Worm (Caenorhabditis elegans): ENCODE data around the gene C25E10.5.
A peak's percentile ranks its signal among the peaks of the same experiment; 100 is the strongest.

C25E10.5 gene

ce11 chrV:8988104-8988503 lies 42.2 kb upstream of the C25E10.5 start, which contains the start of gene str-87:
Gene str-87, minus strand, starts transcription at chrV:8988204.
- TF ChIP-seq hlh-30 (tag; optimal IDR thresholded peaks at IDR 0.05; ENCODE audit: insufficient read depth) (no peak), dmd-9 (GFP tag; IDR thresholded peaks at IDR 0.05) (no peak), cey-2 (tag; optimal IDR thresholded peaks at IDR 0.05; ENCODE audit: borderline replicate concordance, insufficient read depth) (no peak), mxl-3 (GFP tag; optimal IDR thresholded peaks at IDR 0.05) (no peak), dpl-1 (GFP tag; optimal IDR thresholded peaks at IDR 0.05) (no peak)

DNA sequence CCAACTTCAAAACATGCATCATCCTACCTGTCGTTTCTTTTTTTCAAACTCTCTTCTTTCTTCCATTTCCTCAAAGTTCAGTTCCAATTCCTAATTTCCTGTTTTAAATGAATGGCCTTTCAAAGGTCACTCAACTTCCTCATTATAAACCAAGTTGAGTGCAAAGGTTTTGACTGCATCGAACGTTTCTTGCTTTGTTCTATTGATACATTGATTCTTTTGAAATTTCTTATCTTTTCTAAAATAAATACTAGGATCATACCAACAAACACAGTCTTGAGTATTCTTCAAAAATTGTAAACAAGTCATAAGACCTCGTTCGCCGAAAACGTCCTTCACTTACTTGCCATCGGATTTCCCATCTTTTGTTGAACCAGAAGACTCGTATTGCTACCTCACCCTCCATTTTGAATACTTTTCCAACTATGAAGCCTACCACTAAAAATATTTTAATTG lies 40.1 kb upstream of the C25E10.5 start, which contains the start of gene F59E11.7:
Gene F59E11.7 (plus strand): TSS at position 51 of the 456 bp plus-strand sequence.
- TF ChIP-seq ceh-20 (GFP tag; IDR thresholded peaks at IDR 0.05) (no peak), madf-9 (GFP tag; conservative IDR thresholded peaks at IDR 0.05) (no peak), nhr-102 (tag; optimal IDR thresholded peaks at IDR 0.05) (no peak), spr-1 (tag; optimal IDR thresholded peaks at IDR 0.05) (no peak), zfp-2 (tag; optimal IDR thresholded peaks at IDR 0.05) (no peak), aha-1 (tag) (no peak), snpc-1.2 (GFP tag; IDR thresholded peaks at IDR 0.05) (no peak), zfp-3 (GFP tag; conservative IDR thresholded peaks at IDR 0.05) (no peak)

ce11 chrV:8991679-8992078 lies 38.7 kb upstream of the C25E10.5 start, which contains the start of gene F59E11.6:
Gene F59E11.6, plus strand, starts transcription at chrV:8991789.
- no peak for TF ChIP-seq lim-7 (GFP tag; IDR thresholded peaks at IDR 0.05)
- no peak for TF ChIP-seq ctbp-1 (GFP tag; IDR thresholded peaks at IDR 0.05)
- TF ChIP-seq aha-1 (tag) = peak; percentile 89
- no peak for TF ChIP-seq cey-2 (tag; optimal IDR thresholded peaks at IDR 0.05; ENCODE audit: borderline replicate concordance, insufficient read depth)

ce11 chrV:8994272-8994671 lies 36.1 kb upstream of the C25E10.5 start:
- TF ChIP-seq unc-62 (GFP tag; optimal IDR thresholded peaks at IDR 0.05 in 1 of 2) = peak in 1 of 2 experiments; percentile 33
- TF ChIP-seq unc-62 (tag; optimal IDR thresholded peaks at IDR 0.05) = no peak
- no peak for TF ChIP-seq F26F4.8 (GFP tag; conservative IDR thresholded peaks at IDR 0.05)
- TF ChIP-seq nhr-28 (tag; optimal IDR thresholded peaks at IDR 0.05) = peak; percentile 39
- peak; percentile 36 for TF ChIP-seq aha-1 (tag)
- peak in 1 of 2 experiments; percentile 54 for TF ChIP-seq mdl-1 (tag; optimal IDR thresholded peaks at IDR 0.05)
- no peak for TF ChIP-seq zfp-2 (tag; optimal IDR thresholded peaks at IDR 0.05)
- no peak for TF ChIP-seq dmd-6 (GFP tag; IDR thresholded peaks at IDR 0.05)

- TF ChIP-seq mes-2 (tag; optimal IDR thresholded peaks at IDR 0.05; ENCODE audit: poor library complexity, severe bottlenecking) (no peak), ZK546.5 (tag; optimal IDR thresholded peaks at IDR 0.05) (no peak), Y5F2A.4 (GFP tag; optimal IDR thresholded peaks at IDR 0.05) (no peak), ama-1 (optimal IDR thresholded peaks at IDR 0.05) (no peak), hmg-1.1 (GFP tag; IDR thresholded peaks at IDR 0.05) (no peak), zag-1 (tag; optimal IDR thresholded peaks at IDR 0.05) (no peak)
These were observed 35.5 kb upstream of the C25E10.5 start, which contains the start of gene F59E11.5 for ce11 chrV:8994801-8995200. Gene F59E11.5, plus strand, starts transcription at chrV:8995101.

DNA sequence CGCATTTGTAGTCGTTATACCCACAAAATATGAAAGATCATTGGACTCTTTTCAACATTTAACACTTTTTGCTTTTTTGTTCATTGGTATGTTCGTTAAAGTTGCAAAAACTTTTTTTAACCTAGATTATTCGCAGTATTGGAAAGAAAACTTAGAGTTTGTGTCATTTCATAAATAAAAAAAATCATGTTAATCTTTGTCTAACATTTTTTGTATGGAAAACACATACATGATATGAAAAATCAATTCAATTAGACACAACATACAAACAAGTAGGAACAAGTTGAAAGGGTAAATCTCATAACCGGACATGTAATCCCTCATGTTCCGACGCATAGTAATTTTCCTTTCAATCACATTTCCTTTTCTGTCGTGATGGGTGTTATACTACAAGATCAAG lies 29.2 kb upstream of the C25E10.5 start, which contains the start of gene F59E11.2:
Gene F59E11.2 (plus strand): TSS at position 301 of the 400 bp plus-strand sequence.
- TF ChIP-seq ztf-7 (tag; optimal IDR thresholded peaks at IDR 0.05) = no peak
- TF ChIP-seq unc-130 (GFP tag; optimal IDR thresholded peaks at IDR 0.05) = no peak
- TF ChIP-seq ZK337.2 (GFP tag; IDR thresholded peaks at IDR 0.05) = no peak
- TF ChIP-seq zip-2 (tag; optimal IDR thresholded peaks at IDR 0.05) = no peak
- TF ChIP-seq nhr-11 (tag; optimal IDR thresholded peaks at IDR 0.05) = no peak
- no peak for TF ChIP-seq mes-2 (tag; optimal IDR thresholded peaks at IDR 0.05; ENCODE audit: poor library complexity, severe bottlenecking)
- TF ChIP-seq daf-19 (GFP tag; conservative IDR thresholded peaks at IDR 0.05) = no peak
- no peak for TF ChIP-seq T26A8.4 (GFP tag; IDR thresholded peaks at IDR 0.05)
- no peak for TF ChIP-seq lin-39 (tag; optimal IDR thresholded peaks at IDR 0.05)
- no peak for TF ChIP-seq mxl-3 (GFP tag; optimal IDR thresholded peaks at IDR 0.05)
- TF ChIP-seq lsy-2 (tag; optimal IDR thresholded peaks at IDR 0.05) = no peak
- TF ChIP-seq ces-1 (GFP tag; optimal IDR thresholded peaks at IDR 0.05) = no peak
- TF ChIP-seq tag-97 (GFP tag; IDR thresholded peaks at IDR 0.05) = no peak
- TF ChIP-seq mxl-2 (GFP tag; conservative IDR thresholded peaks at IDR 0.05) = no peak
- no peak for TF ChIP-seq ceh-44 (GFP tag; IDR thresholded peaks at IDR 0.05)
- no peak for TF ChIP-seq nhr-6 (tag; optimal IDR thresholded peaks at IDR 0.05)
- no peak for TF ChIP-seq ctbp-1 (GFP tag; IDR thresholded peaks at IDR 0.05)
- no peak for TF ChIP-seq snpc-4 (tag; optimal IDR thresholded peaks at IDR 0.05)
- TF ChIP-seq nhr-76 (tag; optimal IDR thresholded peaks at IDR 0.05) = no peak
